Worm (Caenorhabditis elegans) whole organism, L4 larva: ENCODE data around the gene nspc-1.

ENCODE experiments used
- F10B5.3 ChIP-seq: sonication (generic microtip); optimal IDR thresholded peaks from 2 replicates; lab custom pipeline; 2016; ENCODE audit warnings: mild to moderate bottlenecking, missing genetic modification characterization, missing compliant biosample characterization
- F37D6.2 ChIP-seq: sonication (generic microtip); optimal IDR thresholded peaks from 2 replicates; lab custom pipeline; 2016; ENCODE audit warnings: mild to moderate bottlenecking, missing genetic modification characterization, missing compliant biosample characterization
- T20F7.1 ChIP-seq: fragments of 200-800 bp; sonication (Bioruptor generic); optimal IDR thresholded peaks from 2 replicates; lab custom pipeline; 2018; ENCODE audit warnings: mild to moderate bottlenecking, missing genetic modification characterization, missing compliant biosample characterization
- Y5F2A.4 ChIP-seq: fragments of 200-800 bp; sonication (Bioruptor generic); optimal IDR thresholded peaks from 2 replicates; lab custom pipeline; 2018; ENCODE audit warnings: mild to moderate bottlenecking, missing genetic modification characterization, missing compliant biosample characterization
- ZK546.5 ChIP-seq, 2 experiments: sonication (generic microtip); optimal IDR thresholded peaks; 2 replicates each; lab custom pipeline; 2017; ENCODE audit warnings: missing biosample characterization in 2 of 2, missing genetic modification characterization in 2 of 2
- aha-1 ChIP-seq: fragments of 150-350 bp; peaks from one replicate; lab custom pipeline; 2014; ENCODE audit warnings: missing biosample characterization, missing genetic modification characterization
- arid-1 ChIP-seq: fragments of 200-800 bp; sonication (Bioruptor generic); conservative IDR thresholded peaks from 2 replicates; pipeline ENCODE4 v1.3.6; 2022; ENCODE audit warnings: missing genetic modification reagents, missing genetic modification characterization, missing compliant biosample characterization
- ces-1 ChIP-seq: fragments of 150-350 bp; sonication (generic microtip); optimal IDR thresholded peaks from 4 replicates; lab custom pipeline; 2014; ENCODE audit warnings: missing biosample characterization, missing genetic modification reagents, missing genetic modification characterization
- daf-12 ChIP-seq: fragments of 150-350 bp; optimal IDR thresholded peaks from 2 replicates; lab custom pipeline; 2014; ENCODE audit warnings: missing biosample characterization, missing genetic modification reagents, missing genetic modification characterization
- daf-16 ChIP-seq, 3 experiments: sonication (generic microtip); optimal IDR thresholded peaks; 2 replicates each; lab custom pipeline; 2016 to 2017; ENCODE audit warnings: missing genetic modification characterization in 3 of 3, missing genetic modification reagents in 3 of 3, mild to moderate bottlenecking in 2 of 3, missing compliant biosample characterization in 2 of 3, missing biosample characterization in 1 of 3, moderate library complexity in 1 of 3
- dve-1 ChIP-seq: sonication (generic microtip); optimal IDR thresholded peaks from 2 replicates; lab custom pipeline; 2017; ENCODE audit warnings: antibody characterized with exemption, mild to moderate bottlenecking, missing genetic modification characterization, missing compliant biosample characterization; ENCODE audit not compliant: insufficient read depth
- fkh-10 ChIP-seq: fragments of 150-350 bp; optimal IDR thresholded peaks from 2 replicates; lab custom pipeline; 2014; ENCODE audit warnings: missing biosample characterization, missing genetic modification reagents, missing genetic modification characterization
- hif-1 ChIP-seq, 2 experiments: sonication (generic microtip); optimal IDR thresholded peaks; 2 replicates each; lab custom pipeline; 2016 to 2017; ENCODE audit warnings: missing compliant biosample characterization in 2 of 2, missing genetic modification characterization in 2 of 2, missing genetic modification reagents in 2 of 2, missing genotype in 2 of 2, mild to moderate bottlenecking in 1 of 2
- hlh-11 ChIP-seq: fragments of 200-800 bp; sonication (Bioruptor generic); optimal IDR thresholded peaks from 2 replicates; lab custom pipeline; 2018; ENCODE audit warnings: mild to moderate bottlenecking, missing genetic modification characterization, missing compliant biosample characterization
- hlh-30 ChIP-seq: sonication (generic microtip); optimal IDR thresholded peaks from 2 replicates; lab custom pipeline; 2017; ENCODE audit warnings: antibody characterized with exemption, mild to moderate bottlenecking, missing genetic modification characterization, missing compliant biosample characterization; ENCODE audit not compliant: insufficient read depth
- hmg-1.1 ChIP-seq: fragments of 200-800 bp; sonication (Bioruptor generic); IDR thresholded peaks from 2 replicates; pipeline ENCODE4 v1.3.6; 2022; ENCODE audit warnings: missing genetic modification reagents, missing genetic modification characterization, missing compliant biosample characterization
- lin-13 ChIP-seq: fragments of 150-350 bp; optimal IDR thresholded peaks from 2 replicates; lab custom pipeline; 2014; ENCODE audit warnings: missing biosample characterization, missing genetic modification reagents, missing genetic modification characterization
- lin-29 ChIP-seq: fragments of 200-800 bp; sonication (Bioruptor generic); IDR thresholded peaks from 2 replicates; pipeline ENCODE4 v1.3.6; 2022; ENCODE audit warnings: missing genetic modification reagents, missing genetic modification characterization, missing compliant biosample characterization
- lin-38 ChIP-seq: fragments of 200-800 bp; sonication (Bioruptor generic); IDR thresholded peaks from 2 replicates; pipeline ENCODE4 v1.3.6; 2022; ENCODE audit warnings: missing genetic modification reagents, missing genetic modification characterization, missing compliant biosample characterization
- lsy-2 ChIP-seq, 2 experiments: fragments of 150-350 bp in 1 of 2; sonication (generic microtip) in 1 of 2; optimal IDR thresholded peaks; 2 replicates each; lab custom pipeline; 2014 to 2017; ENCODE audit warnings: missing biosample characterization in 2 of 2, missing genetic modification characterization in 2 of 2
- mdl-1 ChIP-seq, 2 experiments: fragments of 150-350 bp in 1 of 2; sonication (generic microtip) in 1 of 2; optimal IDR thresholded peaks; 2 replicates each; lab custom pipeline; 2014 to 2017; ENCODE audit warnings: missing biosample characterization in 2 of 2, missing genetic modification characterization in 2 of 2
- mep-1 ChIP-seq: fragments of 150-350 bp; sonication (generic microtip); optimal IDR thresholded peaks from 3 replicates; lab custom pipeline; 2014; ENCODE audit warnings: missing biosample characterization, missing genetic modification characterization
- mes-2 ChIP-seq: sonication (generic microtip); optimal IDR thresholded peaks from 2 replicates; lab custom pipeline; 2016; ENCODE audit warnings: missing genotype, mild to moderate bottlenecking, missing genetic modification characterization, missing compliant biosample characterization; ENCODE audit not compliant: poor library complexity, severe bottlenecking
- mxl-2 ChIP-seq: fragments of 200-800 bp; sonication (Bioruptor generic); conservative IDR thresholded peaks from 2 replicates; pipeline ENCODE4 v1.3.6; 2022; ENCODE audit warnings: missing genetic modification reagents, missing genetic modification characterization, missing compliant biosample characterization
- mxl-3 ChIP-seq: fragments of 200-800 bp; sonication (Bioruptor generic); optimal IDR thresholded peaks from 2 replicates; lab custom pipeline; 2018; ENCODE audit warnings: mild to moderate bottlenecking, missing genetic modification characterization, missing compliant biosample characterization
- nhr-10 ChIP-seq: fragments of 150-350 bp; optimal IDR thresholded peaks from 2 replicates; lab custom pipeline; 2014; ENCODE audit warnings: missing biosample characterization, missing genetic modification characterization
- nhr-102 ChIP-seq: sonication (generic microtip); optimal IDR thresholded peaks from 2 replicates; lab custom pipeline; 2016; ENCODE audit warnings: mild to moderate bottlenecking, missing genetic modification characterization, moderate library complexity, missing compliant biosample characterization
- nhr-11 ChIP-seq: fragments of 150-350 bp; optimal IDR thresholded peaks from 2 replicates; lab custom pipeline; 2014; ENCODE audit warnings: missing biosample characterization, missing genetic modification characterization
- nhr-111 ChIP-seq: fragments of 200-800 bp; sonication (Bioruptor generic); optimal IDR thresholded peaks from 2 replicates; lab custom pipeline; 2018; ENCODE audit warnings: mild to moderate bottlenecking, missing genetic modification characterization, missing compliant biosample characterization
- nhr-48 ChIP-seq: sonication (generic microtip); optimal IDR thresholded peaks from 2 replicates; lab custom pipeline; 2016; ENCODE audit warnings: mild to moderate bottlenecking, missing genetic modification characterization, missing compliant biosample characterization
- nhr-6 ChIP-seq: fragments of 150-350 bp; optimal IDR thresholded peaks from 2 replicates; lab custom pipeline; 2014; ENCODE audit warnings: missing biosample characterization, missing genetic modification characterization
- pha-4 ChIP-seq, 2 experiments: fragments of 150-350 bp in 1 of 2; fragments of 200-800 bp in 1 of 2; sonication (Bioruptor generic) in 1 of 2; IDR thresholded peaks in 1 of 2; optimal IDR thresholded peaks in 1 of 2; 2 replicates each; pipeline versions ENCODE4 v1.3.6 to Lab custom; 2014 to 2022; ENCODE audit warnings: missing genetic modification characterization in 2 of 2, missing genetic modification reagents in 2 of 2, missing biosample characterization in 1 of 2, missing compliant biosample characterization in 1 of 2
- set-16 ChIP-seq: fragments of 200-800 bp; sonication (Bioruptor generic); IDR thresholded peaks from 2 replicates; pipeline ENCODE4 v1.3.6; 2022; ENCODE audit warnings: missing genetic modification reagents, missing genetic modification characterization, missing compliant biosample characterization
- snpc-1.2 ChIP-seq: fragments of 200-800 bp; sonication (Bioruptor generic); IDR thresholded peaks from 2 replicates; pipeline ENCODE4 v1.3.6; 2022; ENCODE audit warnings: missing genetic modification reagents, missing genetic modification characterization, missing compliant biosample characterization
- tag-97 ChIP-seq: fragments of 200-800 bp; sonication (Bioruptor generic); IDR thresholded peaks from 2 replicates; pipeline ENCODE4 v1.3.6; 2022; ENCODE audit warnings: missing genetic modification characterization, missing compliant biosample characterization
- unc-130 ChIP-seq: sonication (generic microtip); optimal IDR thresholded peaks from 2 replicates; lab custom pipeline; 2016; ENCODE audit warnings: missing genetic modification reagents, missing genetic modification characterization, missing compliant biosample characterization
- unc-62 ChIP-seq, 3 experiments: fragments of 150-350 bp in 1 of 3; sonication (generic microtip); optimal IDR thresholded peaks in 2 of 3; peaks in 1 of 3; 1 replicate in 1 of 3; 2 replicates in 2 of 3; lab custom pipeline; 2014 to 2017; ENCODE audit warnings: missing biosample characterization in 3 of 3, missing genetic modification characterization in 3 of 3, missing genetic modification reagents in 3 of 3, missing genotype in 1 of 3
- zfp-3 ChIP-seq: fragments of 200-800 bp; sonication (Bioruptor generic); conservative IDR thresholded peaks from 2 replicates; pipeline ENCODE4 v1.3.6; 2022; ENCODE audit warnings: missing genetic modification reagents, missing genetic modification characterization, missing compliant biosample characterization
- zip-11 ChIP-seq: fragments of 200-800 bp; sonication (Bioruptor generic); IDR thresholded peaks from 2 replicates; pipeline ENCODE4 v1.3.6; 2022; ENCODE audit warnings: missing genetic modification characterization, missing compliant biosample characterization
- zip-2 ChIP-seq: fragments of 150-350 bp; optimal IDR thresholded peaks from 2 replicates; lab custom pipeline; 2014; ENCODE audit warnings: missing biosample characterization, missing genetic modification characterization
- ztf-11 ChIP-seq: fragments of 150-350 bp; optimal IDR thresholded peaks from 2 replicates; lab custom pipeline; 2014; ENCODE audit warnings: missing biosample characterization, missing genetic modification characterization

Gene nspc-1

DNA sequence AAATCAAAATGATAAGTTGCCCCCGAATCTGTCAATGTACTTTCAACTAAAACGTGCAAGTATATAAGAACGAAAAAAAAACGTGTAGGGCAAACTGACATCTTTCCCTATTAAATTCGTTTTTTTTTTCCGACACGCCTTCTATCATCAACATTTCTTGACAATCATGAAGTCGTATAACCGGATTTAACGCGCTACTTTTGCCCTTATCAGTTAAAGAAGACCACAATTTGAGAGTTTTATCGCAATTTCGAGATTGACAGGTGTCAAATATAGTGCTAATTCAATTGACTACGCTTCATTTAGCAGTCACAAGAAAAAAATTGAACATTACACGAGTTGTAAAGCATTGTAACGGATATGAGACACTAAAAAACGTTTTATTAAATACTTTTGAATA lies 32.3 kb upstream of the nspc-1 start (continued):
- TF ChIP-seq lsy-2 (tag; optimal IDR thresholded peaks at IDR 0.05; lab: Kevin White, UChicago), result peak in 1 of 2 experiments; percentile 41
- peak; percentile 38 for TF ChIP-seq hlh-30
- no peak for TF ChIP-seq tag-97 (GFP tag; lab: Robert Waterston, UW)
- TF ChIP-seq lin-29, result no peak
- TF ChIP-seq zfp-3 (GFP tag; lab: Robert Waterston, UW), result no peak
- no peak for TF ChIP-seq nhr-10 (tag; lab: Kevin White, UChicago)

DNA sequence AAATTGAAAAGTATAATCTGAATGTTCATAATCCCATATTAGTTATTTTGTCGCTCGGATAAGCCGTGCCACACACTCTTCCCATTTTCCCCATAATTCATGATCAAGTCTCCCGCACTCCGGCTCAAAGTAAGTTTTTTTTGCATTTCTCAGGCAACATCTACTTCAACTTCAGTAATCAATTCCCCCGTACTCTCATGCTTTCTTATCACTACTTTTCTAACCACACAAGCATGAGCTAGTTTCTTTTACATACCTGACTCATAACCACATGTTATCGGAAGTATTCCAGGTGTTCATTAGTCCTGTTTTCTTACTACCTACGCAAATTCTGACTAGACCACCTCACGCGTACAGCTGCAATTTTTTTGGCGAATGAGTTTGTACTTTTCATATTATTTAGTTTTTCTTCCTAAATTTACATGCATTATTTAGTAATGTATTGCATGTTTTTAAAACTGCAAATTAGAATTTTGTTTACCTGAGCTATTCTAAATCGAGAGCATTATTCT lies 31.7 kb upstream of the nspc-1 start:
- TF ChIP-seq pha-4 (GFP tag; IDR thresholded peaks at IDR 0.05; lab: Robert Waterston, UW) (no peak), pha-4 (tag; optimal IDR thresholded peaks at IDR 0.05; lab: Kevin White, UChicago) (no peak), daf-16 (GFP tag; optimal IDR thresholded peaks at IDR 0.05; lab: Kevin White, UChicago) (no peak), daf-16 (tag; optimal IDR thresholded peaks at IDR 0.05; lab: Kevin White, UChicago) (no peak), aha-1 (tag; lab: Kevin White, UChicago) (peak; percentile 90), tag-97 (GFP tag; lab: Robert Waterston, UW) (no peak), daf-12 (tag; lab: Kevin White, UChicago) (no peak), ztf-11 (tag; lab: Kevin White, UChicago) (no peak), nhr-11 (tag; lab: Kevin White, UChicago) (peak; percentile 4), nhr-6 (tag; lab: Kevin White, UChicago) (no peak), T20F7.1 (no peak)

DNA sequence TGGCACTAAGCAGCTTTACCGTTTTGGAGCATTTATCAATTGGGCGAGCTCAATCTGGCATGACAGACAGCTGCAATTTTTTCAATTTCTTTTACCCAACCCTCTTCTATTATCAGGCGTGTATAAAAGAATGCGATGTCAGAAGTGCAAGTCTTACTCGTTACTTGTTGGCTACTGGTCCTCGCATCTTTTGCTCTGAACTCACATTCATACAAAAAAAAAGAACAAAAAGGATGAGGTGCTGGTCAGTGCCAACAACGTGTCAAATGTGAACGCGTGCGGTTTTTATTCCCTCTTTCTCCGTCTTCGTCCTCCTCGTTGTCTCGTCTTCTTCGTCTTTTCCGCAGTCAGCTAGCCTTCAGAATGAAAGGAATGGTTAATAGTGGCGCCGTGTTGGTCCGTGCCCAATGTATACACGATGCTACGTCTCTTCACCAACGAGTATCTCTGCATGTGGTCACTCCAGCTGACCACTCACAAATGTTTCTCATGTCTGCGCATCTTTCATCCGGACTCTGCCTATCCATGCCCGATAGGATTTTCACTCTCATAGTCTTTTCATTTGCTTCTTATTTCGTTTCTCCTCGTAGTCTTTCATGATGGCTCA lies 31.0 kb upstream of the nspc-1 start:
- TF ChIP-seq dve-1 (tag; lab: Kevin White, UChicago) (no peak), ZK546.5 (tag; optimal IDR thresholded peaks at IDR 0.05; lab: Kevin White, UChicago) (no peak), unc-62 (GFP tag; optimal IDR thresholded peaks at IDR 0.05 in 1 of 2; lab: Kevin White, UChicago) (peak in 1 of 2 experiments; percentile 98), unc-62 (tag; optimal IDR thresholded peaks at IDR 0.05; lab: Kevin White, UChicago) (no peak), F37D6.2 (tag; lab: Kevin White, UChicago) (peak; percentile 25), Y5F2A.4 (GFP tag; lab: Kevin White, UChicago) (no peak), fkh-10 (GFP tag; lab: Kevin White, UChicago) (peak; percentile 21), mxl-3 (GFP tag; lab: Kevin White, UChicago) (peak; percentile 44), snpc-1.2 (GFP tag; lab: Robert Waterston, UW) (no peak), unc-130 (GFP tag; lab: Kevin White, UChicago) (no peak), set-16 (GFP tag; lab: Robert Waterston, UW) (no peak), mdl-1 (tag; optimal IDR thresholded peaks at IDR 0.05; lab: Kevin White, UChicago) (peak; percentile 36 to 83), mxl-2 (no peak), hmg-1.1 (GFP tag; lab: Robert Waterston, UW) (0 out of 2 replicates have a peak, but pooled peaks have one; percentile 8), hlh-30 (peak; percentile 36), hif-1 (tag; optimal IDR thresholded peaks at IDR 0.05; lab: Kevin White, UChicago) (peak in 1 of 2 experiments; percentile 25), nhr-48 (tag; lab: Kevin White, UChicago) (no peak), mep-1 (peak; percentile 19), zip-11 (GFP tag; lab: Robert Waterston, UW) (no peak), hlh-11 (peak; percentile 57), lin-13 (no peak), nhr-102 (tag; lab: Kevin White, UChicago) (no peak), F10B5.3 (tag; lab: Kevin White, UChicago) (no peak), nhr-111 (GFP tag; lab: Kevin White, UChicago) (no peak), zip-2 (tag; lab: Kevin White, UChicago) (no peak), mes-2 (tag; lab: Kevin White, UChicago) (peak; percentile 23), lsy-2 (tag; optimal IDR thresholded peaks at IDR 0.05; lab: Kevin White, UChicago) (peak in 1 of 2 experiments; percentile 14), aha-1 (tag; lab: Kevin White, UChicago) (peak; percentile 94), lin-38 (GFP tag; lab: Robert Waterston, UW) (no peak), ces-1 (GFP tag; lab: Kevin White, UChicago) (no peak), arid-1 (GFP tag; lab: Robert Waterston, UW) (no peak), daf-16 (GFP tag; optimal IDR thresholded peaks at IDR 0.05; lab: Kevin White, UChicago) (no peak), daf-16 (tag; optimal IDR thresholded peaks at IDR 0.05; lab: Kevin White, UChicago) (peak; percentile 2)
